Worm (Caenorhabditis elegans) whole organism, L4 larva: ENCODE results near the gene C06E4.5.

Source experiments
- D1046.2 ChIP-seq: fragments of 200-800 bp; sonication (Bioruptor generic); IDR thresholded peaks from 2 replicates; pipeline ENCODE4 v1.3.6; 2022; ENCODE audit warnings: missing genetic modification characterization, missing compliant biosample characterization
- F49E8.2 ChIP-seq: sonication (generic microtip); optimal IDR thresholded peaks from 2 replicates; lab custom pipeline; 2016; ENCODE audit warnings: missing compliant biosample characterization, mild to moderate bottlenecking, missing genetic modification characterization, borderline replicate concordance
- Y105C5A.15 ChIP-seq: fragments of 200-800 bp; sonication (Bioruptor generic); IDR thresholded peaks from 2 replicates; pipeline ENCODE4 v1.3.6; 2022; ENCODE audit warnings: missing genetic modification characterization, missing compliant biosample characterization
- Y5F2A.4 ChIP-seq: fragments of 200-800 bp; sonication (Bioruptor generic); optimal IDR thresholded peaks from 2 replicates; lab custom pipeline; 2018; ENCODE audit warnings: mild to moderate bottlenecking, missing genetic modification characterization, missing compliant biosample characterization
- ZK546.5 ChIP-seq, 2 experiments: sonication (generic microtip); optimal IDR thresholded peaks; 2 replicates each; lab custom pipeline; 2017; ENCODE audit warnings: missing biosample characterization in 2 of 2, missing genetic modification characterization in 2 of 2
- aha-1 ChIP-seq: fragments of 150-350 bp; peaks from one replicate; lab custom pipeline; 2014; ENCODE audit warnings: missing biosample characterization, missing genetic modification characterization
- aly-2 ChIP-seq: sonication (generic microtip); optimal IDR thresholded peaks from 2 replicates; lab custom pipeline; 2018; ENCODE audit warnings: missing biosample characterization, missing genetic modification characterization
- ceh-20 ChIP-seq: fragments of 200-800 bp; sonication (Bioruptor generic); IDR thresholded peaks from 2 replicates; pipeline ENCODE4 v1.3.6; 2022; ENCODE audit warnings: missing genetic modification reagents, missing genetic modification characterization, missing compliant biosample characterization
- ceh-32 ChIP-seq: sonication (generic microtip); optimal IDR thresholded peaks from 2 replicates; lab custom pipeline; 2016; ENCODE audit warnings: mild to moderate bottlenecking, missing genetic modification characterization, missing compliant biosample characterization; ENCODE audit not compliant: poor library complexity
- ceh-44 ChIP-seq: fragments of 200-800 bp; sonication (Bioruptor generic); IDR thresholded peaks from 2 replicates; pipeline ENCODE4 v1.3.6; 2022; ENCODE audit warnings: missing genetic modification reagents, missing genetic modification characterization, missing compliant biosample characterization
- ceh-82 ChIP-seq: sonication (generic microtip); optimal IDR thresholded peaks from 2 replicates; lab custom pipeline; 2017; ENCODE audit warnings: missing biosample characterization, missing genetic modification characterization
- daf-16 ChIP-seq, 3 experiments: sonication (generic microtip); optimal IDR thresholded peaks; 2 replicates each; lab custom pipeline; 2016 to 2017; ENCODE audit warnings: missing genetic modification characterization in 3 of 3, missing genetic modification reagents in 3 of 3, mild to moderate bottlenecking in 2 of 3, missing compliant biosample characterization in 2 of 3, missing biosample characterization in 1 of 3, moderate library complexity in 1 of 3
- daf-19 ChIP-seq: fragments of 200-800 bp; sonication (Bioruptor generic); conservative IDR thresholded peaks from 2 replicates; pipeline ENCODE4 v1.3.6; 2022; ENCODE audit warnings: missing genetic modification characterization, missing compliant biosample characterization
- daf-8 ChIP-seq: fragments of 200-800 bp; sonication (Bioruptor generic); IDR thresholded peaks from 2 replicates; pipeline ENCODE4 v1.3.6; 2022; ENCODE audit warnings: missing genetic modification characterization, missing compliant biosample characterization
- dmd-6 ChIP-seq: fragments of 200-800 bp; sonication (Bioruptor generic); IDR thresholded peaks from 2 replicates; pipeline ENCODE4 v1.3.6; 2022; ENCODE audit warnings: missing genetic modification reagents, missing genetic modification characterization, missing compliant biosample characterization
- dmd-9 ChIP-seq: fragments of 200-800 bp; sonication (Bioruptor generic); IDR thresholded peaks from 2 replicates; pipeline ENCODE4 v1.3.6; 2022; ENCODE audit warnings: missing genetic modification reagents, missing genetic modification characterization, missing compliant biosample characterization
- dve-1 ChIP-seq: sonication (generic microtip); optimal IDR thresholded peaks from 2 replicates; lab custom pipeline; 2017; ENCODE audit warnings: antibody characterized with exemption, mild to moderate bottlenecking, missing genetic modification characterization, missing compliant biosample characterization; ENCODE audit not compliant: insufficient read depth
- hif-1 ChIP-seq, 2 experiments: sonication (generic microtip); optimal IDR thresholded peaks; 2 replicates each; lab custom pipeline; 2016 to 2017; ENCODE audit warnings: missing compliant biosample characterization in 2 of 2, missing genetic modification characterization in 2 of 2, missing genetic modification reagents in 2 of 2, missing genotype in 2 of 2, mild to moderate bottlenecking in 1 of 2
- hlh-11 ChIP-seq: fragments of 200-800 bp; sonication (Bioruptor generic); optimal IDR thresholded peaks from 2 replicates; lab custom pipeline; 2018; ENCODE audit warnings: mild to moderate bottlenecking, missing genetic modification characterization, missing compliant biosample characterization
- hmg-1.1 ChIP-seq: fragments of 200-800 bp; sonication (Bioruptor generic); IDR thresholded peaks from 2 replicates; pipeline ENCODE4 v1.3.6; 2022; ENCODE audit warnings: missing genetic modification reagents, missing genetic modification characterization, missing compliant biosample characterization
- lin-29 ChIP-seq: fragments of 200-800 bp; sonication (Bioruptor generic); IDR thresholded peaks from 2 replicates; pipeline ENCODE4 v1.3.6; 2022; ENCODE audit warnings: missing genetic modification reagents, missing genetic modification characterization, missing compliant biosample characterization
- lin-39 ChIP-seq: fragments of 150-350 bp; optimal IDR thresholded peaks from 2 replicates; lab custom pipeline; 2014; ENCODE audit warnings: missing biosample characterization, missing genetic modification reagents, missing genetic modification characterization
- madf-5 ChIP-seq, 2 experiments: fragments of 200-800 bp; sonication (Bioruptor generic); IDR thresholded peaks; 2 replicates each; pipeline ENCODE4 v1.3.6; 2022; ENCODE audit warnings: missing compliant biosample characterization in 2 of 2, missing genetic modification characterization in 2 of 2
- madf-9 ChIP-seq: fragments of 200-800 bp; sonication (Bioruptor generic); conservative IDR thresholded peaks from 2 replicates; pipeline ENCODE4 v1.3.6; 2022; ENCODE audit warnings: missing genetic modification reagents, missing genetic modification characterization, missing compliant biosample characterization
- mdl-1 ChIP-seq, 2 experiments: fragments of 150-350 bp in 1 of 2; sonication (generic microtip) in 1 of 2; optimal IDR thresholded peaks; 2 replicates each; lab custom pipeline; 2014 to 2017; ENCODE audit warnings: missing biosample characterization in 2 of 2, missing genetic modification characterization in 2 of 2
- mxl-3 ChIP-seq: fragments of 200-800 bp; sonication (Bioruptor generic); optimal IDR thresholded peaks from 2 replicates; lab custom pipeline; 2018; ENCODE audit warnings: mild to moderate bottlenecking, missing genetic modification characterization, missing compliant biosample characterization
- nhr-102 ChIP-seq: sonication (generic microtip); optimal IDR thresholded peaks from 2 replicates; lab custom pipeline; 2016; ENCODE audit warnings: mild to moderate bottlenecking, missing genetic modification characterization, moderate library complexity, missing compliant biosample characterization
- nhr-11 ChIP-seq: fragments of 150-350 bp; optimal IDR thresholded peaks from 2 replicates; lab custom pipeline; 2014; ENCODE audit warnings: missing biosample characterization, missing genetic modification characterization
- nhr-28 ChIP-seq: fragments of 150-350 bp; optimal IDR thresholded peaks from 2 replicates; lab custom pipeline; 2014; ENCODE audit warnings: missing biosample characterization, missing genetic modification characterization
- nhr-48 ChIP-seq: sonication (generic microtip); optimal IDR thresholded peaks from 2 replicates; lab custom pipeline; 2016; ENCODE audit warnings: mild to moderate bottlenecking, missing genetic modification characterization, missing compliant biosample characterization
- nhr-76 ChIP-seq: fragments of 150-350 bp; optimal IDR thresholded peaks from 2 replicates; lab custom pipeline; 2014; ENCODE audit warnings: missing biosample characterization, missing genetic modification characterization
- nhr-77 ChIP-seq: fragments of 150-350 bp; optimal IDR thresholded peaks from 2 replicates; lab custom pipeline; 2014; ENCODE audit warnings: missing biosample characterization, missing genetic modification characterization
- php-3 ChIP-seq: fragments of 200-800 bp; sonication (Bioruptor generic); IDR thresholded peaks from 2 replicates; pipeline ENCODE4 v1.3.6; 2022; ENCODE audit warnings: missing genetic modification reagents, missing genetic modification characterization, missing compliant biosample characterization
- rbr-2 ChIP-seq: sonication (generic microtip); optimal IDR thresholded peaks from 2 replicates; lab custom pipeline; 2016; ENCODE audit warnings: missing genotype, missing genetic modification characterization, missing compliant biosample characterization
- skn-1 ChIP-seq: fragments of 150-350 bp; optimal IDR thresholded peaks from 2 replicates; lab custom pipeline; 2014; ENCODE audit warnings: missing biosample characterization, missing genetic modification characterization
- unc-39 ChIP-seq: sonication (generic microtip); optimal IDR thresholded peaks from 2 replicates; lab custom pipeline; 2017; ENCODE audit warnings: missing biosample characterization, missing genetic modification characterization
- unc-62 ChIP-seq, 3 experiments: fragments of 150-350 bp in 1 of 3; sonication (generic microtip); optimal IDR thresholded peaks in 2 of 3; peaks in 1 of 3; 1 replicate in 1 of 3; 2 replicates in 2 of 3; lab custom pipeline; 2014 to 2017; ENCODE audit warnings: missing biosample characterization in 3 of 3, missing genetic modification characterization in 3 of 3, missing genetic modification reagents in 3 of 3, missing genotype in 1 of 3
- vab-7 ChIP-seq: fragments of 200-800 bp; sonication (Bioruptor generic); IDR thresholded peaks from 2 replicates; pipeline ENCODE4 v1.3.6; 2022; ENCODE audit warnings: missing genetic modification reagents, missing genetic modification characterization, missing compliant biosample characterization
- ztf-11 ChIP-seq: fragments of 150-350 bp; optimal IDR thresholded peaks from 2 replicates; lab custom pipeline; 2014; ENCODE audit warnings: missing biosample characterization, missing genetic modification characterization

The C06E4.5 gene

DNA sequence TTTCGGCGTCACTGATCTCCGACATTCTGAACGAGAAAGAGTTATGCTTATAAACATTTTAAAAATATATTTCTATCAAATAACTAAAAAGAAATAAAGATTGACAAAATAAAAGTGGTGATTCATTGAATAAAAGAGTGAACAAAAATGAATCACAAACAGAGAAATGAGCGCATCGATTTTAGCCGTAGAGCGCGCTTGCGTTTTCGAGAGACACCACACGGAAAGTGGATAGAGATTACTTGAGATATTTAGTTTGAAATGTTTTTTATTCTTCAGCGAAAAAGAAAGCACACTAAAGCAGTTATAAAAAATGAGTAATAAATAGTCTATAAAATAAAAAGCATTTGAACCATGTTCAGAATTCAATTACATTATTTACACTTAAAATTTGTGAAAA is 24.6 kb upstream of the C06E4.5 start, which contains the start of gene cap-1 (continued):
- TF ChIP-seq skn-1: no peak
- TF ChIP-seq lin-29 (GFP tag; lab: Robert Waterston, UW): no peak
- TF ChIP-seq nhr-77 (tag; lab: Kevin White, UChicago): peak; percentile 85
- no peak for TF ChIP-seq dmd-9 (GFP tag; lab: Robert Waterston, UW)
- no peak for TF ChIP-seq daf-19 (GFP tag; lab: Robert Waterston, UW)
- TF ChIP-seq hif-1 (tag; optimal IDR thresholded peaks at IDR 0.05; lab: Kevin White, UChicago): peak in 1 of 2 experiments; percentile 60
- TF ChIP-seq nhr-102 (tag; lab: Kevin White, UChicago): no peak
- TF ChIP-seq rbr-2 (tag; lab: Kevin White, UChicago): peak; percentile 63
- peak; percentile 86 for TF ChIP-seq dve-1 (tag; lab: Kevin White, UChicago)
- TF ChIP-seq madf-5 (GFP tag; IDR thresholded peaks at IDR 0.05; lab: Robert Waterston, UW): no peak
- TF ChIP-seq ztf-11: no peak
- no peak for TF ChIP-seq madf-9 (GFP tag; lab: Robert Waterston, UW)
- TF ChIP-seq nhr-11: no peak
- no peak for TF ChIP-seq aly-2 (tag; lab: Kevin White, UChicago)
- no peak for TF ChIP-seq ceh-20 (GFP tag; lab: Robert Waterston, UW)
- no peak for TF ChIP-seq mdl-1 (tag; optimal IDR thresholded peaks at IDR 0.05; lab: Kevin White, UChicago)
- no peak for TF ChIP-seq Y5F2A.4

DNA sequence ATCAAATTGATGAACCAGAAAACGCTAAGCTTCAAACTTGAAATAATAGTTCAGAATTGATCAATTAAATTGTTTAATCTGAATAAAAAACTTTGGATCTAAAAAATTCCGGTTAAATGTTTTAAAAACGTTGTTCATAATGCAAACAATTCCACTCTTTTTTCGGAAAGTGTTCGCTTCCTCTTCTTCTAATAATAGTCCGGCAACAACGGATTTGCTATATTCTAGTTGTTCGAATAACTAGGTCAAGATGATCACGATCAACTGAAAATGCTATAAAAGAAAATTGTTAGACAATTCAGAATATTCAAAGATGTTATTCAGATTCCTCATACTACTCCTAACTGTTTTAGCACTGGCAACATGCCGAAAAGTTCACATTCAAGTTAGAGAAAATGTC is 23.9 kb upstream of the C06E4.5 start, which contains the start of gene D2024.4:
D2024.4 (plus strand) TSS at position 301 of the 400 bp plus-strand sequence.
- TF ChIP-seq F49E8.2 (tag; lab: Kevin White, UChicago) (no peak), nhr-76 (tag; lab: Kevin White, UChicago) (no peak), daf-8 (GFP tag; lab: Robert Waterston, UW) (no peak), hmg-1.1 (GFP tag; lab: Robert Waterston, UW) (no peak), php-3 (GFP tag; lab: Robert Waterston, UW) (no peak), Y105C5A.15 (GFP tag; lab: Robert Waterston, UW) (no peak), ceh-32 (tag; lab: Kevin White, UChicago) (no peak), ceh-44 (GFP tag; lab: Robert Waterston, UW) (no peak), lin-39 (tag; lab: Kevin White, UChicago) (no peak), D1046.2 (no peak), dmd-6 (no peak), ZK546.5 (tag; optimal IDR thresholded peaks at IDR 0.05; lab: Kevin White, UChicago) (no peak)
- TF ChIP-seq, all 104 proteins: peak for 0

DNA sequence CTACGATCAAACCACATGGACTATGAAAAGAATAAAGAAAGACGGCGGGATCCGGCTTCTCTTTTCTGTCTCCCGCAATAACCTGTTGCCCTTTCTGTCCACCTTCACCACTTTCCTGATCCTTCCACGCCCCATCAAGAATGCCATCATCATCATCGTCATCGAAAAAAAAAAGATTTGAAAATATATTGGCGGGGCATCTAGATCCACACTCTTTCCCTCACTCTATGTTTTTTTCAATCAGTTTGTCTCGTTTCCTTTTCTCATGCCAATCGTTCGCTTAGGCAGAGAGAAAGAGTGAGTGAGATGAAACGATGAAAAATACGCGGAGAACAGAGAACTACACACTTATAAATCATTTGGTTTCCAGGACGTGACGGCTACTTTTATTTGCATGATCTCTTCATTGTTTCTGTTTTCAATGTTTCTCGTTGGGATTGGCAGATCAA is 21.2 kb upstream of the C06E4.5 start:
- TF ChIP-seq mdl-1 (tag; optimal IDR thresholded peaks at IDR 0.05; lab: Kevin White, UChicago) (peak in 1 of 2 experiments; percentile 30), unc-62 (GFP tag; optimal IDR thresholded peaks at IDR 0.05 in 1 of 2; lab: Kevin White, UChicago) (peak in 1 of 2 experiments; percentile 83), unc-62 (tag; optimal IDR thresholded peaks at IDR 0.05; lab: Kevin White, UChicago) (no peak), mxl-3 (peak; percentile 78), daf-16 (GFP tag; optimal IDR thresholded peaks at IDR 0.05; lab: Kevin White, UChicago) (peak in 1 of 2 experiments; percentile 52), daf-16 (tag; optimal IDR thresholded peaks at IDR 0.05; lab: Kevin White, UChicago) (no peak), nhr-48 (tag; lab: Kevin White, UChicago) (peak; percentile 60), vab-7 (GFP tag; lab: Robert Waterston, UW) (no peak), unc-39 (no peak), hlh-11 (tag; lab: Kevin White, UChicago) (peak; percentile 81), ceh-82 (tag; lab: Kevin White, UChicago) (no peak), aha-1 (tag; lab: Kevin White, UChicago) (peak; percentile 41), nhr-28 (peak; percentile 42)
